Fruit fly (Drosophila melanogaster) whole organism, embryonic: Measurements from ENCODE around the gene Prp5.

Source experiments
- Bdp1 ChIP-seq: fragments of 200-800 bp; sonication (Bioruptor generic); optimal IDR thresholded peaks from 3 replicates; lab custom pipeline; 2016; ENCODE audit warnings: missing biosample characterization, missing genetic modification characterization
- CG10462 ChIP-seq: fragments of 200-800 bp; sonication (Bioruptor generic); optimal IDR thresholded peaks from 2 replicates; lab custom pipeline; 2016; ENCODE audit warnings: missing biosample characterization, missing genetic modification characterization
- CG11560 ChIP-seq: fragments of 200-800 bp; sonication (Bioruptor generic); IDR thresholded peaks from 3 replicates; pipeline ENCODE4 v1.3.6; 2022; ENCODE audit warnings: missing biosample characterization, missing genetic modification characterization
- CG12659 ChIP-seq: fragments of 200-800 bp; sonication (Bioruptor generic); optimal IDR thresholded peaks from 3 replicates; lab custom pipeline; 2017; ENCODE audit warnings: mild to moderate bottlenecking, missing biosample characterization, missing genetic modification reagents, missing genetic modification characterization
- CG13424 ChIP-seq: fragments of 200-800 bp; sonication (Bioruptor generic); optimal IDR thresholded peaks from 2 replicates; lab custom pipeline; 2019; ENCODE audit warnings: missing biosample characterization, mild to moderate bottlenecking, missing genetic modification characterization, moderate library complexity
- CG14860 ChIP-seq: fragments of 200-800 bp; sonication (Bioruptor generic); IDR thresholded peaks from 3 replicates; pipeline ENCODE4 v1.3.6; 2022; ENCODE audit warnings: missing biosample characterization, missing genetic modification characterization; ENCODE audit not compliant: partially characterized antibody
- CG15479 ChIP-seq: fragments of 200-800 bp; sonication (Bioruptor generic); optimal IDR thresholded peaks from 3 replicates; lab custom pipeline; 2019; ENCODE audit warnings: missing biosample characterization, mild to moderate bottlenecking, missing genetic modification characterization, moderate library complexity
- CG16863 ChIP-seq: fragments of 200-800 bp; sonication (Bioruptor generic); optimal IDR thresholded peaks from 3 replicates; lab custom pipeline; 2016; ENCODE audit warnings: missing biosample characterization, missing genetic modification characterization
- CG1792 ChIP-seq: fragments of 200-800 bp; sonication (Bioruptor generic); optimal IDR thresholded peaks from 2 replicates; lab custom pipeline; 2016; ENCODE audit warnings: missing biosample characterization, missing genetic modification characterization
- CG18476 ChIP-seq: fragments of 200-800 bp; sonication (Bioruptor generic); optimal IDR thresholded peaks from 2 replicates; lab custom pipeline; 2016; ENCODE audit warnings: missing biosample characterization, mild to moderate bottlenecking, missing genetic modification characterization
- CG2129 ChIP-seq: fragments of 200-800 bp; sonication (Bioruptor generic); IDR thresholded peaks from 2 replicates; pipeline ENCODE4 v1.3.6; 2022; ENCODE audit warnings: missing biosample characterization, missing genetic modification characterization; ENCODE audit not compliant: partially characterized antibody
- CG2199 ChIP-seq: fragments of 200-800 bp; sonication (Bioruptor generic); IDR thresholded peaks from 3 replicates; pipeline ENCODE4 v1.3.6; 2022; ENCODE audit warnings: missing biosample characterization, missing genetic modification characterization
- CG2712 ChIP-seq: fragments of 200-800 bp; optimal IDR thresholded peaks from 3 replicates; lab custom pipeline; 2019; ENCODE audit warnings: missing biosample characterization, mild to moderate bottlenecking, missing genetic modification characterization, moderate library complexity
- CG31388 ChIP-seq: fragments of 200-800 bp; sonication (Bioruptor generic); optimal IDR thresholded peaks from 2 replicates; lab custom pipeline; 2016; ENCODE audit warnings: missing biosample characterization, missing genetic modification characterization
- CG31441 ChIP-seq: fragments of 200-800 bp; sonication (Bioruptor generic); IDR thresholded peaks from 2 replicates; pipeline ENCODE4 v1.3.6; 2022; ENCODE audit warnings: missing biosample characterization, missing genetic modification characterization
- CG32772 ChIP-seq: fragments of 200-800 bp; sonication (Bioruptor generic); IDR thresholded peaks from 2 replicates; pipeline ENCODE4 v1.3.6; 2022; ENCODE audit warnings: missing biosample characterization, missing genetic modification characterization
- CG3995 ChIP-seq: fragments of 200-800 bp; sonication (Bioruptor generic); optimal IDR thresholded peaks from 3 replicates; lab custom pipeline; 2016; ENCODE audit warnings: missing biosample characterization, missing genetic modification characterization
- CG4820 ChIP-seq: fragments of 200-800 bp; sonication (Bioruptor generic); optimal IDR thresholded peaks from 3 replicates; lab custom pipeline; 2016; ENCODE audit warnings: missing biosample characterization, missing genetic modification characterization
- CG6254 ChIP-seq: fragments of 200-800 bp; sonication (Bioruptor generic); optimal IDR thresholded peaks from 3 replicates; lab custom pipeline; 2017; ENCODE audit warnings: mild to moderate bottlenecking, missing biosample characterization, missing genetic modification reagents, missing genetic modification characterization
- CG6689 ChIP-seq: fragments of 200-800 bp; sonication (Bioruptor generic); IDR thresholded peaks from 2 replicates; pipeline ENCODE4 v1.3.6; 2022; ENCODE audit warnings: missing biosample characterization, missing genetic modification characterization
- CHES-1-like ChIP-seq: fragments of 200-800 bp; sonication (Bioruptor generic); optimal IDR thresholded peaks from 2 replicates; lab custom pipeline; 2016; ENCODE audit warnings: missing biosample characterization, missing genetic modification characterization
- Dek ChIP-seq: fragments of 200-800 bp; sonication (Bioruptor generic); optimal IDR thresholded peaks from 3 replicates; lab custom pipeline; 2019; ENCODE audit warnings: missing biosample characterization, mild to moderate bottlenecking, missing genetic modification characterization, moderate library complexity
- E2f2 ChIP-seq: fragments of 200-800 bp; sonication (Bioruptor generic); IDR thresholded peaks from 2 replicates; pipeline ENCODE4 v1.3.6; 2022; ENCODE audit warnings: missing biosample characterization, missing genetic modification characterization
- Hr51 ChIP-seq, 2 experiments: fragments of 200-800 bp; sonication (Bioruptor generic); optimal IDR thresholded peaks; 2 replicates in 1 of 2; 3 replicates in 1 of 2; lab custom pipeline; 2016 to 2018; ENCODE audit warnings: missing biosample characterization in 2 of 2, missing genetic modification characterization in 2 of 2, mild to moderate bottlenecking in 1 of 2, moderate library complexity in 1 of 2
- Lpt ChIP-seq: fragments of >200 bp; optimal IDR thresholded peaks from 2 replicates; lab custom pipeline; 2018; ENCODE audit warnings: missing biosample characterization, missing genetic modification characterization
- Meics ChIP-seq: fragments of 200-800 bp; sonication (Bioruptor generic); optimal IDR thresholded peaks from 2 replicates; lab custom pipeline; 2017; ENCODE audit warnings: missing biosample characterization, mild to moderate bottlenecking, missing genetic modification characterization
- NC2α ChIP-seq: fragments of 200-800 bp; sonication (Bioruptor generic); optimal IDR thresholded peaks from 2 replicates; lab custom pipeline; 2016; ENCODE audit warnings: missing biosample characterization, missing genetic modification characterization
- NK7.1 ChIP-seq: fragments of 200-800 bp; sonication (Bioruptor generic); optimal IDR thresholded peaks from 3 replicates; lab custom pipeline; 2016; ENCODE audit warnings: missing biosample characterization, missing genetic modification characterization
- Oaz ChIP-seq: fragments of 200-800 bp; sonication (Bioruptor generic); IDR thresholded peaks from 2 replicates; pipeline ENCODE4 v1.3.6; 2022; ENCODE audit warnings: missing biosample characterization, missing genetic modification characterization
- Ravus ChIP-seq: fragments of 200-800 bp; sonication (Bioruptor generic); IDR thresholded peaks from 2 replicates; pipeline ENCODE4 v1.3.6; 2022; ENCODE audit warnings: missing biosample characterization, missing genetic modification characterization
- Rx ChIP-seq: fragments of 200-800 bp; sonication (Bioruptor generic); IDR thresholded peaks from 2 replicates; pipeline ENCODE4 v1.3.6; 2022; ENCODE audit warnings: missing biosample characterization, missing genetic modification characterization
- Side ChIP-seq: fragments of 200-800 bp; sonication (Bioruptor generic); optimal IDR thresholded peaks from 2 replicates; lab custom pipeline; 2016; ENCODE audit warnings: missing biosample characterization, missing genetic modification characterization
- Sox102F ChIP-seq: fragments of 200-800 bp; sonication (Bioruptor generic); optimal IDR thresholded peaks from 2 replicates; lab custom pipeline; 2018; ENCODE audit warnings: missing biosample characterization, mild to moderate bottlenecking, missing genetic modification characterization, moderate library complexity
- Xbp1 ChIP-seq: fragments of 200-800 bp; sonication (Bioruptor generic); optimal IDR thresholded peaks from 3 replicates; lab custom pipeline; 2016; ENCODE audit warnings: missing biosample characterization, mild to moderate bottlenecking, missing genetic modification characterization
- bigmax ChIP-seq: fragments of 200-800 bp; sonication (Bioruptor generic); optimal IDR thresholded peaks from 2 replicates; lab custom pipeline; 2018; ENCODE audit warnings: missing biosample characterization, mild to moderate bottlenecking, missing genetic modification characterization
- cas ChIP-seq: fragments of 200-800 bp; sonication (Bioruptor generic); IDR thresholded peaks from 2 replicates; pipeline ENCODE4 v1.3.6; 2022; ENCODE audit warnings: missing biosample characterization, missing genetic modification characterization
- cwo ChIP-seq: fragments of 200-800 bp; sonication (Bioruptor generic); optimal IDR thresholded peaks from 3 replicates; lab custom pipeline; 2017; ENCODE audit warnings: missing biosample characterization, missing genetic modification characterization, mild to moderate bottlenecking, moderate library complexity, missing genetic modification reagents
- dmrt99B ChIP-seq: fragments of 200-800 bp; sonication (Bioruptor generic); optimal IDR thresholded peaks from 2 replicates; lab custom pipeline; 2018; ENCODE audit warnings: missing biosample characterization, mild to moderate bottlenecking, missing genetic modification characterization, moderate library complexity
- fd3F ChIP-seq: fragments of 200-800 bp; sonication (Bioruptor generic); optimal IDR thresholded peaks from 2 replicates; lab custom pipeline; 2018; ENCODE audit warnings: missing biosample characterization, mild to moderate bottlenecking, missing genetic modification characterization, moderate library complexity
- hb ChIP-seq: fragments of 200-800 bp; sonication (Bioruptor generic); IDR thresholded peaks from 3 replicates; pipeline ENCODE4 v1.3.6; 2022; ENCODE audit warnings: missing biosample characterization, missing genetic modification characterization; ENCODE audit not compliant: partially characterized antibody
- ken ChIP-seq: fragments of 200-800 bp; sonication (Bioruptor generic); IDR thresholded peaks from 3 replicates; pipeline ENCODE4 v1.3.6; 2022; ENCODE audit warnings: missing biosample characterization, missing genetic modification characterization
- klu ChIP-seq: fragments of 200-800 bp; sonication (Bioruptor generic); IDR thresholded peaks from 2 replicates; pipeline ENCODE4 v1.3.6; 2022; ENCODE audit warnings: missing biosample characterization, missing genetic modification characterization
- kni ChIP-seq: fragments of 200-800 bp; sonication (Bioruptor generic); optimal IDR thresholded peaks from 3 replicates; lab custom pipeline; 2017; ENCODE audit warnings: mild to moderate bottlenecking, missing biosample characterization, missing genetic modification reagents, missing genetic modification characterization
- lola ChIP-seq, 3 experiments: fragments of >200 bp in 2 of 3; fragments of 200-800 bp in 1 of 3; sonication (Bioruptor generic) in 1 of 3; optimal IDR thresholded peaks; 2 replicates each; lab custom pipeline; 2017 to 2019; ENCODE audit warnings: missing biosample characterization in 3 of 3, missing genetic modification characterization in 3 of 3, mild to moderate bottlenecking in 1 of 3, moderate library complexity in 1 of 3
- nom ChIP-seq: fragments of 200-800 bp; sonication (Bioruptor generic); optimal IDR thresholded peaks from 2 replicates; lab custom pipeline; 2017; ENCODE audit warnings: missing biosample characterization, missing genetic modification characterization, mild to moderate bottlenecking, moderate library complexity, missing genetic modification reagents
- oc ChIP-seq: fragments of 200-800 bp; sonication (Bioruptor generic); optimal IDR thresholded peaks from 2 replicates; lab custom pipeline; 2018; ENCODE audit warnings: missing biosample characterization, mild to moderate bottlenecking, missing genetic modification characterization, moderate library complexity
- tup ChIP-seq: fragments of 200-800 bp; sonication (Bioruptor generic); optimal IDR thresholded peaks from 2 replicates; lab custom pipeline; 2016; ENCODE audit warnings: missing biosample characterization, mild to moderate bottlenecking, missing genetic modification characterization, moderate library complexity
- tx ChIP-seq: fragments of 200-800 bp; sonication (Bioruptor generic); optimal IDR thresholded peaks from 2 replicates; lab custom pipeline; 2016; ENCODE audit warnings: missing biosample characterization, missing genetic modification characterization
- wor ChIP-seq: fragments of 200-800 bp; sonication (Bioruptor generic); IDR thresholded peaks from 2 replicates; pipeline ENCODE4 v1.3.6; 2022; ENCODE audit warnings: missing biosample characterization, missing genetic modification characterization

Gene Prp5

dm6 chrX:15323302-15323880 is 21.6 kb upstream of the Prp5 start (continued):
- TF ChIP-seq Oaz (GFP tag; lab: Robert Waterston, UW) (peak; percentile 76), CG14860 (no peak), CG2199 (GFP tag; lab: Robert Waterston, UW) (peak; percentile 91), Dek (tag; lab: Kevin White, UChicago) (peak; percentile 79), CHES-1-like (GFP tag; lab: Kevin White, UChicago) (peak; percentile 94), Ravus (GFP tag; lab: Robert Waterston, UW) (peak; percentile 49), Lpt (no peak), bigmax (GFP tag; lab: Kevin White, UChicago) (peak; percentile 100), Rx (peak; percentile 88), CG2129 (no peak), nom (GFP tag; lab: Kevin White, UChicago) (peak; percentile 72), wor (GFP tag; lab: Robert Waterston, UW) (peak; percentile 63), cas (GFP tag; lab: Robert Waterston, UW) (peak; percentile 82), CG18476 (GFP tag; lab: Kevin White, UChicago) (peak; percentile 53), dmrt99B (tag; lab: Kevin White, UChicago) (peak; percentile 73), tup (GFP tag; lab: Kevin White, UChicago) (peak; percentile 67), Xbp1 (peak; percentile 91), CG6254 (peak; percentile 42), hb (GFP tag; lab: Robert Waterston, UW) (no peak), klu (peak; percentile 72), kni (GFP tag; lab: Kevin White, UChicago) (peak; percentile 85), CG11560 (tag; lab: Robert Waterston, UW) (peak; percentile 76; the same call in 2 of the 3 replicates), CG31441 (GFP tag; lab: Robert Waterston, UW) (peak; percentile 57; the same call in 1 of the 2 replicates), Hr51 (GFP tag; optimal IDR thresholded peaks at IDR 0.05; lab: Kevin White, UChicago) (peak; percentile 63 to 80), CG16863 (GFP tag; lab: Kevin White, UChicago) (peak; percentile 83), CG2712 (tag; lab: Kevin White, UChicago) (peak; percentile 65), NC2α (GFP tag; lab: Kevin White, UChicago) (peak; percentile 81), Side (GFP tag; lab: Kevin White, UChicago) (peak; percentile 87), CG31388 (GFP tag; lab: Kevin White, UChicago) (no peak), Meics (GFP tag; lab: Kevin White, UChicago) (peak; percentile 82), CG10462 (GFP tag; lab: Kevin White, UChicago) (peak; percentile 54), CG3995 (GFP tag; lab: Kevin White, UChicago) (peak; percentile 55), tx (GFP tag; lab: Kevin White, UChicago) (peak; percentile 84), fd3F (GFP tag; lab: Kevin White, UChicago) (peak; percentile 47), CG12659 (GFP tag; lab: Kevin White, UChicago) (peak; percentile 88), Bdp1 (GFP tag; lab: Kevin White, UChicago) (peak; percentile 36), ken (GFP tag; lab: Robert Waterston, UW) (peak; percentile 91), Sox102F (GFP tag; lab: Kevin White, UChicago) (peak; percentile 72), CG1792 (GFP tag; lab: Kevin White, UChicago) (peak; percentile 78), NK7.1 (GFP tag; lab: Kevin White, UChicago) (peak; percentile 53), CG13424 (tag; lab: Kevin White, UChicago) (peak; percentile 65), oc (tag; lab: Kevin White, UChicago) (peak; percentile 64), CG15479 (GFP tag; lab: Kevin White, UChicago) (no peak), CG32772 (GFP tag; lab: Robert Waterston, UW) (peak; percentile 94), CG4820 (GFP tag; lab: Kevin White, UChicago) (peak; percentile 55), lola (GFP tag; optimal IDR thresholded peaks at IDR 0.05; lab: Kevin White, UChicago) (peak in 1 of 3 experiments; percentile 18), E2f2 (peak; percentile 66; the same call in 1 of the 2 replicates), CG6689 (GFP tag; lab: Robert Waterston, UW) (peak; percentile 81), cwo (peak; percentile 81)
